Worm (Caenorhabditis elegans): Measurements from ENCODE around the gene C05D12.1.

- TF ChIP-seq egl-27 (tag; optimal IDR thresholded peaks at IDR 0.05), result no peak
- no peak for TF ChIP-seq ztf-4 (tag; optimal IDR thresholded peaks at IDR 0.05)
- TF ChIP-seq nhr-11 (tag; optimal IDR thresholded peaks at IDR 0.05), result no peak
Observed at ce11 chrII:11427322-11427721, 11.8 kb upstream of the C05D12.1 start.

All from whole organism, L2 larva.